Fruit fly (Drosophila melanogaster) whole organism, wandering third instar larva: ENCODE measurements around the gene Nepl15.

Experiments used
- CG32264 ChIP-seq: fragments of 200-800 bp; sonication (Bioruptor generic); optimal IDR thresholded peaks from 2 replicates; lab custom pipeline; 2016; ENCODE audit warnings: missing biosample characterization, missing genetic modification characterization
- Myc ChIP-seq: fragments of >200 bp; optimal IDR thresholded peaks from 2 replicates; lab custom pipeline; 2017
- psq ChIP-seq: fragments of 200-800 bp; sonication (Bioruptor generic); optimal IDR thresholded peaks from 3 replicates; lab custom pipeline; 2017; ENCODE audit warnings: missing biosample characterization, mild to moderate bottlenecking, missing genetic modification characterization, moderate library complexity
- woc ChIP-seq: sonication (Bioruptor generic); optimal IDR thresholded peaks from 2 replicates; lab custom pipeline; 2016; ENCODE audit warnings: missing biosample characterization, mild to moderate bottlenecking, missing genetic modification characterization

DNA sequence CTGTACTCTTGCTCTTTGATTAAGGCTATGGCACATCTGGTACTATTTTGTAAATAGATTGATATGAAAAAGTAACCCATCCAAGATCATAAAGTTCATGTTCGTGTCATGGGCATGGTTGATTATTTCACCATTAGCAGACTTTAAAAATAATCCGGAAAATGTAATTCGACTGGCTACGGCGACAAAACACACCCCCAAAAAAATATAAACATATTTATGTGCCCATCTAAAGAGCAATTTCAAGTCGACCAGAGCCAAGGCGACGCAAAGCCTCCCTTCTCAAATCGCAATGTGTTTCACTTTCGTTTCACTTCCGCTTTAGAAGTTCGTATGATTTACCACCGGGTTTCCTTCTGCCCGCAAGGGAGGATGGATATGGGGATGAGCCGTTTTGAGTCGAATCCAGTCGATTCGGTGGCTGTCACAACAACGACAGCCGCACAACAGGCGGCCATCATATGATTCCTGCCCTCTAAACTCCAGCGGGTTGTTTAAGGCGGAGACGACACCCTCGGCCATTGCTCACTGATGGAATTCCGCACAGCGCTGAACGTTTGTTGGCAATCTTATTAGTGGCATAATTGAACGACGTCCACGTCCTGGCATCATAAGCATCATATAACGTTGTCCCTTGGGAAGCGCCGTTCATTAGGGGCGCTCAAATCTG lies 46.9 kb downstream of the Nepl15 start:
- TF ChIP-seq woc (no peak), psq (GFP tag; lab: Kevin White, UChicago) (no peak), CG32264 (GFP tag; lab: Kevin White, UChicago) (no peak), Myc (lab: Kevin White, UChicago) (no peak)
